Worm (Caenorhabditis elegans): ENCODE results near the gene F10D2.10.

DNA sequence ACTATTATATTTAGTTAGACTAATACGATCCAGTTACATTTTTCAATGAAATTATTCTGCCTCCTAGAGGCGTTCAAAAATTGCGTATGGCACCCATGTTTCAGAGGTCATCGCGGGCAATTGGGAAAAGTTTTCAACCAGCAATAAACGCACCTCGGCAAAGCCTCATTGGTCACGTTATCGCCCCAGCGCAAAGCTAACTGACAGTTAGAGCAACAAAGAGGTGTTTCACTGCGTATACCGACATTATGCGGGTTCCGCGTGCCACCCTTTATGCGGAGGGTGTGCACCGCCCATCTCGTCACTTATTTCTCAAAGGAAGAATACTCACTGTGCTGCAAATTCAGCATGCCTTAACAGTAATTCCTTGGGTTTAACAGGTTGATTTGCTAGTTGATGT, 13.3 kb downstream of the F10D2.10 start:
- TF ChIP-seq ama-1 (optimal IDR thresholded peaks at IDR 0.05): no peak
- TF ChIP-seq pes-1 (GFP tag; IDR thresholded peaks at IDR 0.05): no peak
- 0 out of 2 replicates have a peak, but pooled peaks have one; percentile 29 for TF ChIP-seq tbx-11 (GFP tag; IDR thresholded peaks at IDR 0.05)
- TF ChIP-seq flt-1 (GFP tag; IDR thresholded peaks at IDR 0.05): no peak
- TF ChIP-seq scrt-1 (GFP tag; IDR thresholded peaks at IDR 0.05): no peak
- no peak for TF ChIP-seq ets-7 (tag; optimal IDR thresholded peaks at IDR 0.05)
- TF ChIP-seq tra-4 (tag; optimal IDR thresholded peaks at IDR 0.05): no peak
- TF ChIP-seq B0310.2 (tag; optimal IDR thresholded peaks at IDR 0.05): no peak
- 0 out of 2 replicates have a peak, but pooled peaks have one; percentile 37 for TF ChIP-seq sea-1 (GFP tag; conservative IDR thresholded peaks at IDR 0.05)
- no peak for TF ChIP-seq tbx-37 (GFP tag; conservative IDR thresholded peaks at IDR 0.05)
- TF ChIP-seq F13C5.2 (tag; optimal IDR thresholded peaks at IDR 0.05): no peak
- no peak for TF ChIP-seq hmg-4 (GFP tag; optimal IDR thresholded peaks at IDR 0.05)
- no peak for TF ChIP-seq ceh-13 (GFP tag; optimal IDR thresholded peaks at IDR 0.05)

All from whole organism, early embryonic.